Fruit fly (Drosophila melanogaster): ENCODE measurements around the gene CG42832.

dm6 chr3L:11622750-11623149, 12.8 kb downstream of the CG42832 start:
- TF ChIP-seq CG14711 (tag; optimal IDR thresholded peaks at IDR 0.05) (no peak), cnc (optimal IDR thresholded peaks at IDR 0.05) (no peak), Crg-1 (GFP tag; optimal IDR thresholded peaks at IDR 0.05) (no peak), CG1620 (GFP tag; optimal IDR thresholded peaks at IDR 0.05) (no peak), kay (GFP tag; ENCODE audit: borderline replicate concordance) (peak; percentile 84), toe (GFP tag; optimal IDR thresholded peaks at IDR 0.05) (no peak), CG12768 (GFP tag; optimal IDR thresholded peaks at IDR 0.05) (no peak), cic (GFP tag; optimal IDR thresholded peaks at IDR 0.05) (no peak), Clk (GFP tag; optimal IDR thresholded peaks at IDR 0.05) (no peak), CG5204 (GFP tag; optimal IDR thresholded peaks at IDR 0.05) (no peak), Hr96 (GFP tag; optimal IDR thresholded peaks at IDR 0.05) (no peak)

Measured in whole organism, adult.